Worm (Caenorhabditis elegans) whole organism, young adult: ENCODE results near the gene R144.3.
A peak's percentile ranks its signal among the peaks of the same experiment; 100 is the strongest.

ENCODE experiments used
- D2030.7 ChIP-seq: fragments of 200-800 bp; sonication (Bioruptor generic); IDR thresholded peaks from 2 replicates; pipeline ENCODE4 v1.3.6; 2022; ENCODE audit warnings: missing genetic modification reagents, missing genetic modification characterization, missing compliant biosample characterization
- F23B12.7 ChIP-seq: sonication (generic microtip); optimal IDR thresholded peaks from 2 replicates; lab custom pipeline; 2017; ENCODE audit warnings: missing genetic modification characterization, mild to moderate bottlenecking, missing compliant biosample characterization, antibody characterized with exemption, moderate library complexity; ENCODE audit not compliant: insufficient read depth
- F33H1.4 ChIP-seq: fragments of 200-800 bp; sonication (Bioruptor generic); IDR thresholded peaks from 2 replicates; pipeline ENCODE4 v1.3.6; 2022; ENCODE audit warnings: missing genetic modification reagents, missing genetic modification characterization, missing compliant biosample characterization
- F39B2.1 ChIP-seq: fragments of 200-800 bp; sonication (Bioruptor generic); IDR thresholded peaks from 2 replicates; pipeline ENCODE4 v1.3.6; 2022; ENCODE audit warnings: missing genetic modification reagents, missing genetic modification characterization, missing compliant biosample characterization
- F57C9.4 ChIP-seq: sonication (generic microtip); optimal IDR thresholded peaks from 2 replicates; lab custom pipeline; 2017; ENCODE audit warnings: mild to moderate bottlenecking, missing genetic modification characterization, missing compliant biosample characterization
- akir-1 ChIP-seq: fragments of 200-800 bp; sonication (Bioruptor generic); optimal IDR thresholded peaks from 2 replicates; lab custom pipeline; 2018; ENCODE audit warnings: mild to moderate bottlenecking, missing genetic modification characterization, moderate library complexity, missing compliant biosample characterization
- aptf-3 ChIP-seq: fragments of 200-800 bp; sonication (Bioruptor generic); IDR thresholded peaks from 2 replicates; pipeline ENCODE4 v1.3.6; 2022; ENCODE audit warnings: missing genetic modification characterization, missing compliant biosample characterization
- athp-1 ChIP-seq: sonication (generic microtip); optimal IDR thresholded peaks from 2 replicates; lab custom pipeline; 2017; ENCODE audit warnings: mild to moderate bottlenecking, missing genetic modification characterization, missing compliant biosample characterization
- bed-2 ChIP-seq: fragments of 200-800 bp; sonication (Bioruptor generic); IDR thresholded peaks from 2 replicates; pipeline ENCODE4 v1.3.6; 2022; ENCODE audit warnings: missing genetic modification reagents, missing genetic modification characterization, missing compliant biosample characterization
- ccch-3 ChIP-seq: fragments of 200-800 bp; sonication (Bioruptor generic); optimal IDR thresholded peaks from 2 replicates; lab custom pipeline; 2018; ENCODE audit warnings: mild to moderate bottlenecking, missing genetic modification characterization, missing compliant biosample characterization
- ceh-27 ChIP-seq: fragments of 200-800 bp; sonication (Bioruptor generic); optimal IDR thresholded peaks from 2 replicates; lab custom pipeline; 2018; ENCODE audit warnings: mild to moderate bottlenecking, missing genetic modification characterization, moderate library complexity, missing compliant biosample characterization
- ceh-58 ChIP-seq: fragments of 200-800 bp; sonication (Bioruptor generic); IDR thresholded peaks from 2 replicates; pipeline ENCODE4 v1.3.6; 2022; ENCODE audit warnings: missing genetic modification characterization, missing compliant biosample characterization
- efl-1 ChIP-seq: fragments of 150-350 bp; optimal IDR thresholded peaks from 2 replicates; lab custom pipeline; 2014; ENCODE audit warnings: missing biosample characterization, missing genetic modification reagents, missing genetic modification characterization
- egl-44 ChIP-seq: fragments of 200-800 bp; sonication (Bioruptor generic); IDR thresholded peaks from 2 replicates; pipeline ENCODE4 v1.3.6; 2022; ENCODE audit warnings: missing genetic modification reagents, missing genetic modification characterization, missing compliant biosample characterization
- ekl-4 ChIP-seq: fragments of 200-800 bp; sonication (Bioruptor generic); IDR thresholded peaks from 2 replicates; pipeline ENCODE4 v1.3.6; 2022; ENCODE audit warnings: missing genetic modification reagents, missing genetic modification characterization, missing compliant biosample characterization
- ets-4 ChIP-seq: fragments of 200-800 bp; sonication (Bioruptor generic); optimal IDR thresholded peaks from 2 replicates; lab custom pipeline; 2018; ENCODE audit warnings: mild to moderate bottlenecking, missing genetic modification characterization, missing compliant biosample characterization
- gei-17 ChIP-seq: fragments of 200-800 bp; sonication (Bioruptor generic); optimal IDR thresholded peaks from 2 replicates; lab custom pipeline; 2018; ENCODE audit warnings: mild to moderate bottlenecking, missing genetic modification characterization, missing compliant biosample characterization
- him-1 ChIP-seq: sonication (generic microtip); optimal IDR thresholded peaks from 2 replicates; lab custom pipeline; 2016; ENCODE audit warnings: missing genotype, missing genetic modification reagents, missing genetic modification characterization, missing compliant biosample characterization
- hmg-1.2 ChIP-seq: fragments of 200-800 bp; sonication (Bioruptor generic); IDR thresholded peaks from 2 replicates; pipeline ENCODE4 v1.3.6; 2022; ENCODE audit warnings: missing genetic modification reagents, missing genetic modification characterization, missing compliant biosample characterization
- hrde-1 ChIP-seq: sonication (generic microtip); optimal IDR thresholded peaks from 2 replicates; lab custom pipeline; 2016; ENCODE audit warnings: missing genetic modification characterization, mild to moderate bottlenecking, missing compliant biosample characterization, moderate library complexity, missing genotype, missing genetic modification reagents, borderline replicate concordance
- let-607 ChIP-seq, 2 experiments: fragments of 200-800 bp in 1 of 2; sonication (Bioruptor generic) in 1 of 2; sonication (generic microtip) in 1 of 2; optimal IDR thresholded peaks; 2 replicates each; lab custom pipeline; 2016 to 2018; ENCODE audit warnings: mild to moderate bottlenecking in 2 of 2, missing compliant biosample characterization in 2 of 2, missing genetic modification characterization in 2 of 2, moderate library complexity in 2 of 2, missing genotype in 1 of 2
- lin-35 ChIP-seq, 3 experiments: fragments of 150-350 bp in 2 of 3; sonication (generic microtip) in 1 of 3; optimal IDR thresholded peaks; 2 replicates each; lab custom pipeline; 2014 to 2018; ENCODE audit warnings: missing biosample characterization in 3 of 3, missing genetic modification characterization in 3 of 3, missing genetic modification reagents in 3 of 3
- lin-54 ChIP-seq: fragments of 200-800 bp; sonication (Bioruptor generic); optimal IDR thresholded peaks from 2 replicates; lab custom pipeline; 2018; ENCODE audit warnings: mild to moderate bottlenecking, missing genetic modification characterization, missing compliant biosample characterization
- lsl-1 ChIP-seq: fragments of 200-800 bp; sonication (Bioruptor generic); optimal IDR thresholded peaks from 2 replicates; lab custom pipeline; 2018; ENCODE audit warnings: mild to moderate bottlenecking, missing genetic modification characterization, moderate library complexity, missing compliant biosample characterization
- lsy-27 ChIP-seq: sonication (generic microtip); optimal IDR thresholded peaks from 2 replicates; lab custom pipeline; 2017; ENCODE audit warnings: missing genetic modification characterization, mild to moderate bottlenecking, missing compliant biosample characterization, antibody characterized with exemption, missing genotype, borderline replicate concordance; ENCODE audit not compliant: insufficient read depth
- madf-6 ChIP-seq: fragments of 200-800 bp; sonication (Bioruptor generic); IDR thresholded peaks from 2 replicates; pipeline ENCODE4 v1.3.6; 2022; ENCODE audit warnings: missing genetic modification reagents, missing genetic modification characterization, missing compliant biosample characterization
- mxl-1 ChIP-seq: sonication (generic microtip); optimal IDR thresholded peaks from 2 replicates; lab custom pipeline; 2016; ENCODE audit warnings: missing genetic modification characterization, missing compliant biosample characterization
- nhr-120 ChIP-seq: fragments of 200-800 bp; sonication (Bioruptor generic); IDR thresholded peaks from 2 replicates; pipeline ENCODE4 v1.3.6; 2022; ENCODE audit warnings: missing genetic modification characterization, missing compliant biosample characterization
- nhr-80 ChIP-seq: sonication (generic microtip); optimal IDR thresholded peaks from 2 replicates; lab custom pipeline; 2016; ENCODE audit warnings: missing genetic modification characterization, missing compliant biosample characterization
- rcor-1 ChIP-seq: fragments of 200-800 bp; sonication (Bioruptor generic); IDR thresholded peaks from 2 replicates; pipeline ENCODE4 v1.3.6; 2022; ENCODE audit warnings: missing genetic modification reagents, missing genetic modification characterization, missing compliant biosample characterization
- snpc-1.3 ChIP-seq: sonication (generic microtip); optimal IDR thresholded peaks from 2 replicates; lab custom pipeline; 2017; ENCODE audit warnings: missing genetic modification characterization, mild to moderate bottlenecking, missing compliant biosample characterization, antibody characterized with exemption, moderate library complexity, missing genotype, missing genetic modification reagents; ENCODE audit not compliant: insufficient read depth
- snpc-4 ChIP-seq, 5 experiments: fragments of 150-350 bp in 1 of 5; sonication (generic microtip) in 4 of 5; optimal IDR thresholded peaks; 2 replicates each; lab custom pipeline; 2014 to 2018; ENCODE audit warnings: missing genetic modification characterization in 5 of 5, missing biosample characterization in 3 of 5, antibody characterized with exemption in 2 of 5, mild to moderate bottlenecking in 2 of 5, missing compliant biosample characterization in 2 of 5, missing genotype in 2 of 5, moderate library complexity in 2 of 5, missing genetic modification reagents in 1 of 5
- sptf-2 ChIP-seq: fragments of 200-800 bp; sonication (Bioruptor generic); optimal IDR thresholded peaks from 2 replicates; lab custom pipeline; 2018; ENCODE audit warnings: mild to moderate bottlenecking, missing genetic modification characterization, missing compliant biosample characterization
- tbp1 ChIP-seq: fragments of 200-800 bp; sonication (Bioruptor generic); optimal IDR thresholded peaks from 2 replicates; lab custom pipeline; 2018; ENCODE audit warnings: mild to moderate bottlenecking, missing genetic modification characterization, missing compliant biosample characterization
- xnd-1 ChIP-seq: sonication (generic microtip); optimal IDR thresholded peaks from 2 replicates; lab custom pipeline; 2016; ENCODE audit warnings: missing genotype, missing genetic modification reagents, missing genetic modification characterization, missing compliant biosample characterization
- zfh-2 ChIP-seq: fragments of 200-800 bp; sonication (Bioruptor generic); conservative IDR thresholded peaks from 2 replicates; pipeline ENCODE4 v1.3.6; 2022; ENCODE audit warnings: missing genetic modification reagents, missing genetic modification characterization, missing compliant biosample characterization
- zim-3 ChIP-seq: sonication (generic microtip); optimal IDR thresholded peaks from 2 replicates; lab custom pipeline; 2017; ENCODE audit warnings: mild to moderate bottlenecking, missing genetic modification characterization, moderate library complexity, missing compliant biosample characterization
- ztf-26 ChIP-seq: sonication (generic microtip); optimal IDR thresholded peaks from 2 replicates; lab custom pipeline; 2017; ENCODE audit warnings: missing genetic modification characterization, missing compliant biosample characterization

Gene R144.3

ce11 chrIII:5036158-5036557, 14.4 kb downstream of the R144.3 start, which contains the start of gene C45G9.6:
TSS of gene C45G9.6 (plus strand) at chrIII:5036458.
- TF ChIP-seq xnd-1 (tag; lab: Kevin White, UChicago) (no peak), lin-35 (GFP tag; optimal IDR thresholded peaks at IDR 0.05; lab: Kevin White, UChicago) (no peak), ceh-58 (GFP tag; lab: Robert Waterston, UW) (no peak), gei-17 (GFP tag; lab: Kevin White, UChicago) (no peak), bed-2 (no peak), D2030.7 (GFP tag; lab: Robert Waterston, UW) (no peak), F39B2.1 (no peak)
- TF ChIP-seq, all 124 proteins: peak for 0

ce11 chrIII:5042112-5042511, 20.3 kb downstream of the R144.3 start, which contains the start of gene nlp-43:
TSS of gene nlp-43 (plus strand) at chrIII:5042412.
- no peak for TF ChIP-seq egl-44 (GFP tag; lab: Robert Waterston, UW)
- no peak for TF ChIP-seq let-607 (tag; optimal IDR thresholded peaks at IDR 0.05; lab: Kevin White, UChicago)
- TF ChIP-seq him-1 (tag; lab: Kevin White, UChicago): no peak
- TF ChIP-seq xnd-1 (tag; lab: Kevin White, UChicago): no peak
- TF ChIP-seq ztf-26 (tag; lab: Kevin White, UChicago): no peak
- no peak for TF ChIP-seq lsy-27
- no peak for TF ChIP-seq ceh-58 (GFP tag; lab: Robert Waterston, UW)
- TF ChIP-seq zfh-2: no peak
- no peak for TF ChIP-seq nhr-120
- TF ChIP-seq ceh-27 (GFP tag; lab: Kevin White, UChicago): no peak
- no peak for TF ChIP-seq F57C9.4
- TF ChIP-seq hmg-1.2 (GFP tag; lab: Robert Waterston, UW): no peak
- no peak for TF ChIP-seq athp-1 (tag; lab: Kevin White, UChicago)
- no peak for TF ChIP-seq zim-3
- TF ChIP-seq, all 124 proteins: peak for 0

DNA sequence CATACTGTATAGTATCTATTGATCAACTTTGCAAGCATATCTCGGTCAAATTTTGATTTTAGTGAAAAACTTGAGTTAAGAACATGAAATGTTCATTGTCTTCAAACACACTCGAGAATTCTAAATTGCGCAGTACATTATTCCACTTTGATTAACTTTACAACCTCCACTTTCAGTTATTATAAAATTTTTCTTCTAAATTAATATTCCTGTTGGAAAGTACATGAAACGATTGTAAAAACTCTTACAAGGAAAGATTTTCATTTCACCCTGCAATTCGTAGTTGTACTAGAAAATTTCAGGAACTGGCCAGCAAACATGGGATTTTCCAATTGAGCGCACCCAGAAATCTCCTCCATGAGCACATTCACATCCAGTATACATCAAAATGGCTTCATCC, 22.9 kb downstream of the R144.3 start, which contains the start of gene C45G9.14:
Gene C45G9.14 (plus strand): TSS at position 301 of the 400 bp plus-strand sequence.
- TF ChIP-seq sptf-2 (GFP tag; lab: Kevin White, UChicago): no peak
- TF ChIP-seq aptf-3 (GFP tag; lab: Robert Waterston, UW): no peak
- TF ChIP-seq hrde-1 (tag; lab: Kevin White, UChicago): no peak

ce11 chrIII:5047175-5047574, 25.4 kb downstream of the R144.3 start, which contains the start of gene txbp-3:
TSS of gene txbp-3 (minus strand) at chrIII:5047459.
- TF ChIP-seq nhr-80: peak; percentile 90
- no peak for TF ChIP-seq ekl-4 (GFP tag; lab: Robert Waterston, UW)
- TF ChIP-seq mxl-1 (tag; lab: Kevin White, UChicago): no peak
- TF ChIP-seq tbp1 (GFP tag; lab: Kevin White, UChicago): no peak
- no peak for TF ChIP-seq snpc-4 (GFP tag; optimal IDR thresholded peaks at IDR 0.05; lab: Kevin White, UChicago)
- TF ChIP-seq snpc-4 (tag; optimal IDR thresholded peaks at IDR 0.05; lab: Kevin White, UChicago): peak in 1 of 4 experiments; percentile 49
- TF ChIP-seq ets-4 (GFP tag; lab: Kevin White, UChicago): peak; percentile 36
- peak; percentile 20; the same call in 1 of the 2 replicates for TF ChIP-seq hmg-1.2 (GFP tag; lab: Robert Waterston, UW)

ce11 chrIII:5047740-5048139, 26.0 kb downstream of the R144.3 start, which contains the start of gene C45G9.5:
TSS of gene C45G9.5 (plus strand) at chrIII:5048117.
- no peak for TF ChIP-seq gei-17 (GFP tag; lab: Kevin White, UChicago)
- peak; percentile 91 for TF ChIP-seq lsl-1
- TF ChIP-seq xnd-1 (tag; lab: Kevin White, UChicago): peak; percentile 85
- peak; percentile 82 for TF ChIP-seq lin-54 (GFP tag; lab: Kevin White, UChicago)
- TF ChIP-seq madf-6: peak; percentile 90
- TF ChIP-seq him-1 (tag; lab: Kevin White, UChicago): peak; percentile 18
- TF ChIP-seq rcor-1 (GFP tag; lab: Robert Waterston, UW): no peak
- TF ChIP-seq akir-1 (GFP tag; lab: Kevin White, UChicago): no peak
- TF ChIP-seq efl-1: peak; percentile 8
- no peak for TF ChIP-seq snpc-1.3 (tag; lab: Kevin White, UChicago)
- TF ChIP-seq F23B12.7 (tag; lab: Kevin White, UChicago): no peak
- no peak for TF ChIP-seq ccch-3 (GFP tag; lab: Kevin White, UChicago)
- TF ChIP-seq F33H1.4: peak; percentile 86
